Fruit fly (Drosophila melanogaster) whole organism, prepupa: ENCODE results near the gene CG31463.

Experiments
- CG10669 ChIP-seq: fragments of 200-800 bp; sonication (Bioruptor generic); optimal IDR thresholded peaks from 3 replicates; lab custom pipeline; 2018; ENCODE audit warnings: missing biosample characterization, mild to moderate bottlenecking, missing genetic modification characterization, moderate library complexity
- CG11294 ChIP-seq: fragments of 200-800 bp; sonication (Bioruptor generic); IDR thresholded peaks from 2 replicates; pipeline ENCODE4 v1.3.6; 2022; ENCODE audit warnings: missing biosample characterization, missing genetic modification characterization
- CG15336 ChIP-seq: fragments of 200-800 bp; sonication (Bioruptor generic); IDR thresholded peaks from 2 replicates; pipeline ENCODE4 v1.3.6; 2022; ENCODE audit warnings: missing biosample characterization, missing genetic modification characterization
- CG1621 ChIP-seq: fragments of 200-800 bp; sonication (Bioruptor generic); optimal IDR thresholded peaks from 3 replicates; lab custom pipeline; 2018; ENCODE audit warnings: missing biosample characterization, mild to moderate bottlenecking, missing genetic modification characterization
- CG16779 ChIP-seq: fragments of 200-800 bp; sonication (Bioruptor generic); optimal IDR thresholded peaks from 3 replicates; lab custom pipeline; 2017; ENCODE audit warnings: missing biosample characterization, mild to moderate bottlenecking, missing genetic modification characterization
- CG3032 ChIP-seq: fragments of 200-800 bp; optimal IDR thresholded peaks from 2 replicates; lab custom pipeline; 2019; ENCODE audit warnings: missing biosample characterization, mild to moderate bottlenecking, missing genetic modification characterization, moderate library complexity
- CG34406 ChIP-seq: fragments of 200-800 bp; sonication (Bioruptor generic); optimal IDR thresholded peaks from 3 replicates; lab custom pipeline; 2016; ENCODE audit warnings: missing biosample characterization, missing genetic modification characterization
- CG6276 ChIP-seq: fragments of 200-800 bp; sonication (Bioruptor generic); optimal IDR thresholded peaks from 2 replicates; lab custom pipeline; 2017; ENCODE audit warnings: missing biosample characterization, mild to moderate bottlenecking, missing genetic modification characterization
- CG6854 ChIP-seq: fragments of 200-800 bp; sonication (Bioruptor generic); optimal IDR thresholded peaks from 2 replicates; lab custom pipeline; 2017; ENCODE audit warnings: missing biosample characterization, mild to moderate bottlenecking, missing genetic modification characterization
- CG8119 ChIP-seq: fragments of 200-800 bp; sonication (Bioruptor generic); IDR thresholded peaks from 3 replicates; pipeline ENCODE4 v1.3.6; 2022; ENCODE audit warnings: missing biosample characterization, missing genetic modification characterization
- CG8319 ChIP-seq: fragments of 200-800 bp; sonication (Bioruptor generic); optimal IDR thresholded peaks from 3 replicates; lab custom pipeline; 2016; ENCODE audit warnings: missing biosample characterization, missing genetic modification characterization
- CG8632 ChIP-seq: fragments of 200-800 bp; sonication (Bioruptor generic); optimal IDR thresholded peaks from 3 replicates; lab custom pipeline; 2016; ENCODE audit warnings: missing biosample characterization, missing genetic modification characterization
- Eip75B ChIP-seq: fragments of 200-800 bp; sonication (Bioruptor generic); optimal IDR thresholded peaks from 3 replicates; lab custom pipeline; 2016; ENCODE audit warnings: missing biosample characterization, missing genetic modification characterization
- Eip78C ChIP-seq: fragments of 200-800 bp; sonication (Bioruptor generic); peaks from one replicate; lab custom pipeline; 2016; ENCODE audit warnings: missing biosample characterization, missing genetic modification characterization
- Ets21C ChIP-seq: fragments of 200-800 bp; sonication (Bioruptor generic); optimal IDR thresholded peaks from 3 replicates; lab custom pipeline; 2016; ENCODE audit warnings: missing biosample characterization, missing genetic modification characterization
- Ets96B ChIP-seq: fragments of 200-800 bp; optimal IDR thresholded peaks from 2 replicates; lab custom pipeline; 2019; ENCODE audit warnings: missing biosample characterization, mild to moderate bottlenecking, missing genetic modification characterization, moderate library complexity
- Gug ChIP-seq: fragments of 200-800 bp; sonication (Bioruptor generic); IDR thresholded peaks from 2 replicates; pipeline ENCODE4 v1.3.6; 2022; ENCODE audit warnings: missing biosample characterization, missing genetic modification characterization
- Hr38 ChIP-seq: sonication (Bioruptor generic); optimal IDR thresholded peaks from 2 replicates; lab custom pipeline; 2016; ENCODE audit warnings: missing biosample characterization, missing genetic modification characterization
- Hr4 ChIP-seq: fragments of 200-800 bp; sonication (Bioruptor generic); optimal IDR thresholded peaks from 3 replicates; lab custom pipeline; 2016; ENCODE audit warnings: missing biosample characterization, missing genetic modification characterization
- Lpt ChIP-seq: fragments of 200-800 bp; sonication (Bioruptor generic); optimal IDR thresholded peaks from 3 replicates; lab custom pipeline; 2016; ENCODE audit warnings: missing biosample characterization, missing genetic modification characterization
- Met ChIP-seq: fragments of 200-800 bp; sonication (Bioruptor generic); optimal IDR thresholded peaks from 3 replicates; lab custom pipeline; 2016; ENCODE audit warnings: missing biosample characterization, missing genetic modification characterization
- Smox ChIP-seq: fragments of 200-800 bp; sonication (Bioruptor generic); optimal IDR thresholded peaks from 3 replicates; lab custom pipeline; 2016; ENCODE audit warnings: missing biosample characterization, missing genetic modification characterization
- Sox102F ChIP-seq: fragments of 200-800 bp; sonication (Bioruptor generic); optimal IDR thresholded peaks from 2 replicates; lab custom pipeline; 2016; ENCODE audit warnings: missing biosample characterization, mild to moderate bottlenecking, missing genetic modification characterization
- Sox14 ChIP-seq: fragments of 200-800 bp; sonication (Bioruptor generic); optimal IDR thresholded peaks from 3 replicates; lab custom pipeline; 2016; ENCODE audit warnings: missing biosample characterization, missing genetic modification characterization
- Sox15 ChIP-seq: fragments of 200-800 bp; sonication (Bioruptor generic); optimal IDR thresholded peaks from 3 replicates; lab custom pipeline; 2016; ENCODE audit warnings: missing biosample characterization, missing genetic modification characterization
- achi ChIP-seq: fragments of 200-800 bp; sonication (Bioruptor generic); optimal IDR thresholded peaks from 3 replicates; lab custom pipeline; 2016; ENCODE audit warnings: missing biosample characterization, missing genetic modification characterization
- acj6 ChIP-seq: fragments of 200-800 bp; sonication (Bioruptor generic); optimal IDR thresholded peaks from 3 replicates; lab custom pipeline; 2016; ENCODE audit warnings: missing biosample characterization, missing genetic modification characterization
- cyc ChIP-seq: fragments of 200-800 bp; sonication (Bioruptor generic); optimal IDR thresholded peaks from 3 replicates; lab custom pipeline; 2016; ENCODE audit warnings: missing biosample characterization, missing genetic modification characterization
- dac ChIP-seq: fragments of 200-800 bp; sonication (Bioruptor generic); optimal IDR thresholded peaks from 2 replicates; lab custom pipeline; 2017; ENCODE audit warnings: missing biosample characterization, mild to moderate bottlenecking, missing genetic modification characterization
- esn ChIP-seq: fragments of 200-800 bp; sonication (Bioruptor generic); optimal IDR thresholded peaks from 2 replicates; lab custom pipeline; 2016; ENCODE audit warnings: missing biosample characterization, mild to moderate bottlenecking, missing genetic modification characterization, moderate library complexity
- fd59A ChIP-seq: fragments of 200-800 bp; sonication (Bioruptor generic); optimal IDR thresholded peaks from 2 replicates; lab custom pipeline; 2017; ENCODE audit warnings: missing biosample characterization, mild to moderate bottlenecking, missing genetic modification characterization, missing genetic modification reagents
- fd85E ChIP-seq: fragments of 200-800 bp; sonication (Bioruptor generic); optimal IDR thresholded peaks from 3 replicates; lab custom pipeline; 2016; ENCODE audit warnings: missing biosample characterization, missing genetic modification characterization
- lz ChIP-seq: fragments of 200-800 bp; sonication (Bioruptor generic); optimal IDR thresholded peaks from 3 replicates; lab custom pipeline; 2016; ENCODE audit warnings: missing biosample characterization, missing genetic modification characterization
- spab ChIP-seq: fragments of 200-800 bp; sonication (Bioruptor generic); optimal IDR thresholded peaks from 2 replicates; lab custom pipeline; 2017; ENCODE audit warnings: missing biosample characterization, mild to moderate bottlenecking, missing genetic modification characterization, missing genetic modification reagents
- ss ChIP-seq, 2 experiments: fragments of 200-800 bp; sonication (Bioruptor generic); optimal IDR thresholded peaks; 2 replicates in 1 of 2; 3 replicates in 1 of 2; lab custom pipeline; 2017 to 2018; ENCODE audit warnings: mild to moderate bottlenecking in 2 of 2, missing biosample characterization in 2 of 2, missing genetic modification characterization in 2 of 2, moderate library complexity in 1 of 2
- svp ChIP-seq: fragments of 200-800 bp; sonication (Bioruptor generic); peaks from one replicate; lab custom pipeline; 2016; ENCODE audit warnings: missing biosample characterization, missing genetic modification characterization
- topi ChIP-seq: fragments of 200-800 bp; sonication (Bioruptor generic); optimal IDR thresholded peaks from 3 replicates; lab custom pipeline; 2016; ENCODE audit warnings: missing biosample characterization, missing genetic modification characterization
- vri ChIP-seq: fragments of 200-800 bp; sonication (Bioruptor generic); optimal IDR thresholded peaks from 3 replicates; lab custom pipeline; 2016; ENCODE audit warnings: missing biosample characterization, mild to moderate bottlenecking, missing genetic modification characterization

The CG31463 gene

dm6 chr3R:8285727-8286344, 6.3 kb upstream of the CG31463 start:
- no peak for TF ChIP-seq CG6276 (GFP tag; lab: Kevin White, UChicago)
- no peak for TF ChIP-seq cyc (GFP tag; lab: Kevin White, UChicago)
- TF ChIP-seq CG8632 (GFP tag; lab: Kevin White, UChicago): no peak
- TF ChIP-seq svp: no peak

- no peak for TF ChIP-seq Sox14
- no peak for TF ChIP-seq lz
- TF ChIP-seq CG16779 (tag; lab: Kevin White, UChicago): no peak
- no peak for TF ChIP-seq CG11294 (GFP tag; lab: Robert Waterston, UW)
- no peak for TF ChIP-seq CG8119 (GFP tag; lab: Robert Waterston, UW)
- no peak for TF ChIP-seq CG1621 (tag; lab: Kevin White, UChicago)
- TF ChIP-seq CG15336: no peak
- no peak for TF ChIP-seq cyc (GFP tag; lab: Kevin White, UChicago)
- TF ChIP-seq achi (GFP tag; lab: Kevin White, UChicago): no peak
- no peak for TF ChIP-seq topi (GFP tag; lab: Kevin White, UChicago)
- TF ChIP-seq Ets21C (GFP tag; lab: Kevin White, UChicago): no peak
- TF ChIP-seq Hr4 (GFP tag; lab: Kevin White, UChicago): no peak
- no peak for TF ChIP-seq Gug (GFP tag; lab: Robert Waterston, UW)
- TF ChIP-seq Eip78C: no peak
- TF ChIP-seq CG8319 (GFP tag; lab: Kevin White, UChicago): no peak
- TF ChIP-seq Smox (GFP tag; lab: Kevin White, UChicago): no peak
- TF ChIP-seq Lpt: no peak
- no peak for TF ChIP-seq Met
- no peak for TF ChIP-seq dac (GFP tag; lab: Kevin White, UChicago)
Measured at dm6 chr3R:8287697-8288096, 4.4 kb upstream of the CG31463 start, which contains the start of gene Nazo. TSS of gene Nazo (plus strand) at chr3R:8287876.

dm6 chr3R:8288790-8289189, 3.3 kb upstream of the CG31463 start:
- TF ChIP-seq CG1621 (tag; lab: Kevin White, UChicago) (no peak), dac (GFP tag; lab: Kevin White, UChicago) (no peak), ss (GFP tag; optimal IDR thresholded peaks at IDR 0.05; lab: Kevin White, UChicago) (no peak), svp (peak; percentile 45), Hr38 (GFP tag; lab: Kevin White, UChicago) (no peak), Sox102F (GFP tag; lab: Kevin White, UChicago) (no peak), Met (no peak), acj6 (GFP tag; lab: Kevin White, UChicago) (no peak), Ets96B (no peak)

- TF ChIP-seq Sox14: no peak
- no peak for TF ChIP-seq vri (GFP tag; lab: Kevin White, UChicago)
- no peak for TF ChIP-seq spab (GFP tag; lab: Kevin White, UChicago)
- TF ChIP-seq CG6276 (GFP tag; lab: Kevin White, UChicago): no peak
- no peak for TF ChIP-seq Lpt
- TF ChIP-seq topi (GFP tag; lab: Kevin White, UChicago): no peak
- no peak for TF ChIP-seq CG6854 (GFP tag; lab: Kevin White, UChicago)
- TF ChIP-seq fd59A: no peak
- TF ChIP-seq CG34406 (GFP tag; lab: Kevin White, UChicago): no peak
- TF ChIP-seq CG3032 (tag; lab: Kevin White, UChicago): no peak
- no peak for TF ChIP-seq Eip75B (GFP tag; lab: Kevin White, UChicago)
- no peak for TF ChIP-seq fd85E (GFP tag; lab: Kevin White, UChicago)
- TF ChIP-seq CG10669: no peak
- no peak for TF ChIP-seq Sox15 (GFP tag; lab: Kevin White, UChicago)
- no peak for TF ChIP-seq esn
Measured at dm6 chr3R:8290478-8290877, 1.7 kb upstream of the CG31463 start, which contains the start of gene CG11672. TSS of gene CG11672 (minus strand) at chr3R:8290578.
